Fruit fly (Drosophila melanogaster): Measurements from ENCODE around the gene Trc8.

Gene Trc8

DNA sequence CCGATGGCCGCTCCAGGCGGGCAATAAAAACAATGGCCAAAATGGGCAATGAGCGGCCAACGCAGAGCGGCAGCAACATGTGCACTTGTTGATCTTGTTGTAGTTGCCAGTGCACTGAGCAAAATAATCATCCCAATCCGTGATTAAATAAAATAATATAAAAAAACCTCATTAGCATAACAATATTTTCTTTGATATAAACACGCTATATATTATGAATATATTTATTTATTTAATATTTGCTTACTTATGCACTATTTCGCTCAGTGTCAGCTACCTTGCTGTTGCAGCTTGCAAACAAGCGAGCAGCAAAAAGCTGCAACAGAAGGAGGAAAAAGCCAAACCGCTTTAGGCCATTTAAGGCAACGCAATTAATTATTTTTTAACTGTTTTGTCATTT, 15.7 kb upstream of the Trc8 start (continued):
- TF ChIP-seq CG1233 (GFP tag; optimal IDR thresholded peaks at IDR 0.05) (no peak), vvl (GFP tag; IDR thresholded peaks at IDR 0.05) (0 out of 2 replicates have a peak, but pooled peaks have one; percentile 22), bab2 (GFP tag; optimal IDR thresholded peaks at IDR 0.05) (no peak), mld (GFP tag; IDR thresholded peaks at IDR 0.05; ENCODE audit: partially characterized antibody) (no peak), sd (tag; optimal IDR thresholded peaks at IDR 0.05) (no peak), CG1024 (GFP tag; IDR thresholded peaks at IDR 0.05) (no peak), zfh2 (GFP tag; optimal IDR thresholded peaks at IDR 0.05) (no peak), CG7839 (tag; optimal IDR thresholded peaks at IDR 0.05) (peak; percentile 38), Side (GFP tag; optimal IDR thresholded peaks at IDR 0.05) (no peak), pros (GFP tag; optimal IDR thresholded peaks at IDR 0.05) (no peak), Dip3 (GFP tag; optimal IDR thresholded peaks at IDR 0.05) (no peak), Sox100B (GFP tag; optimal IDR thresholded peaks at IDR 0.05) (peak; percentile 30), ara (GFP tag; IDR thresholded peaks at IDR 0.05) (0 out of 2 replicates have a peak, but pooled peaks have one; percentile 28), CG17361 (GFP tag; IDR thresholded peaks at IDR 0.05) (peak; percentile 51; the same call in 1 of the 3 replicates), dmrt99B (tag; optimal IDR thresholded peaks at IDR 0.05) (peak; percentile 60), unc-4 (GFP tag; IDR thresholded peaks at IDR 0.05; ENCODE audit: partially characterized antibody) (no peak), CG8281 (tag; optimal IDR thresholded peaks at IDR 0.05) (no peak), CG9609 (GFP tag; optimal IDR thresholded peaks at IDR 0.05) (no peak), Ada2b (GFP tag; IDR thresholded peaks at IDR 0.05) (peak; percentile 33; the same call in 1 of the 2 replicates), CG2889 (GFP tag; IDR thresholded peaks at IDR 0.05) (no peak), Hsf (GFP tag; optimal IDR thresholded peaks at IDR 0.05) (no peak), CG2678 (tag; optimal IDR thresholded peaks at IDR 0.05) (peak; percentile 11), Hr78 (GFP tag; optimal IDR thresholded peaks at IDR 0.05) (no peak), dati (GFP tag; IDR thresholded peaks at IDR 0.05) (no peak), CG11696 (GFP tag; IDR thresholded peaks at IDR 0.05) (peak; percentile 26; the same call in 1 of the 2 replicates), CG5245 (GFP tag; optimal IDR thresholded peaks at IDR 0.05) (no peak), CG13775 (GFP tag; optimal IDR thresholded peaks at IDR 0.05) (peak; percentile 39), ranshi (GFP tag; IDR thresholded peaks at IDR 0.05) (0 out of 2 replicates have a peak, but pooled peaks have one; percentile 25), CG11723 (GFP tag; optimal IDR thresholded peaks at IDR 0.05) (no peak), CG16863 (GFP tag; optimal IDR thresholded peaks at IDR 0.05) (no peak), ash1 (GFP tag; optimal IDR thresholded peaks at IDR 0.05) (no peak), Antp (GFP tag; optimal IDR thresholded peaks at IDR 0.05) (no peak), toy (GFP tag; IDR thresholded peaks at IDR 0.05) (no peak), CG4820 (GFP tag; optimal IDR thresholded peaks at IDR 0.05) (peak; percentile 3), az2 (GFP tag; optimal IDR thresholded peaks at IDR 0.05) (peak; percentile 31), dmrt11E (tag; optimal IDR thresholded peaks at IDR 0.05) (peak; percentile 75), Xbp1 (GFP tag; optimal IDR thresholded peaks at IDR 0.05) (peak; percentile 27), Dad (GFP tag; optimal IDR thresholded peaks at IDR 0.05) (no peak), mirr (GFP tag; optimal IDR thresholded peaks at IDR 0.05) (no peak), CG10209 (GFP tag; optimal IDR thresholded peaks at IDR 0.05) (peak; percentile 27), CG17328 (GFP tag; IDR thresholded peaks at IDR 0.05) (peak; percentile 62; the same call in 1 of the 2 replicates), CG2875 (GFP tag; optimal IDR thresholded peaks at IDR 0.05) (peak; percentile 16), Myb (GFP tag; optimal IDR thresholded peaks at IDR 0.05) (no peak), Kr (GFP tag; optimal IDR thresholded peaks at IDR 0.05) (no peak), Mes4 (GFP tag; optimal IDR thresholded peaks at IDR 0.05) (no peak), CG6272 (GFP tag; IDR thresholded peaks at IDR 0.05) (no peak), ap (GFP tag; IDR thresholded peaks at IDR 0.05) (peak; percentile 42; the same call in 1 of the 2 replicates), CG2129 (GFP tag; IDR thresholded peaks at IDR 0.05; ENCODE audit: partially characterized antibody) (no peak), CG34422 (GFP tag; IDR thresholded peaks at IDR 0.05) (no peak), unpg (GFP tag; optimal IDR thresholded peaks at IDR 0.05) (peak; percentile 54), CG6854 (GFP tag; optimal IDR thresholded peaks at IDR 0.05) (no peak)
